Worm (Caenorhabditis elegans) whole organism, L1 larva: ENCODE data around the gene ubc-17.

Source experiments
- C04F5.9 ChIP-seq: sonication (generic microtip); optimal IDR thresholded peaks from 2 replicates; lab custom pipeline; 2016; ENCODE audit warnings: missing genetic modification characterization, missing compliant biosample characterization
- alr-1 ChIP-seq: fragments of 200-800 bp; sonication (Bioruptor generic); optimal IDR thresholded peaks from 2 replicates; lab custom pipeline; 2018; ENCODE audit warnings: borderline replicate concordance, mild to moderate bottlenecking, missing genetic modification characterization, missing compliant biosample characterization
- aly-2 ChIP-seq: fragments of 150-350 bp; optimal IDR thresholded peaks from 2 replicates; lab custom pipeline; 2014; ENCODE audit warnings: missing biosample characterization, missing genetic modification characterization
- blmp-1 ChIP-seq: fragments of 150-350 bp; optimal IDR thresholded peaks from 2 replicates; lab custom pipeline; 2014; ENCODE audit warnings: missing biosample characterization, missing genetic modification characterization
- ceh-82 ChIP-seq, 3 experiments: fragments of 150-350 bp in 1 of 3; sonication (generic microtip) in 2 of 3; optimal IDR thresholded peaks; 2 replicates each; lab custom pipeline; 2014 to 2017; ENCODE audit warnings: missing biosample characterization in 3 of 3, missing genetic modification characterization in 3 of 3
- ces-1 ChIP-seq: fragments of 150-350 bp; optimal IDR thresholded peaks from 2 replicates; lab custom pipeline; 2014; ENCODE audit warnings: missing biosample characterization, missing genetic modification reagents, missing genetic modification characterization
- dpl-1 ChIP-seq, 3 experiments: fragments of 150-350 bp in 2 of 3; sonication (generic microtip) in 1 of 3; optimal IDR thresholded peaks; 2 replicates each; lab custom pipeline; 2014 to 2017; ENCODE audit warnings: missing biosample characterization in 3 of 3, missing genetic modification characterization in 3 of 3, missing genetic modification reagents in 3 of 3
- dsc-1 ChIP-seq: sonication (generic microtip); optimal IDR thresholded peaks from 2 replicates; lab custom pipeline; 2016; ENCODE audit warnings: mild to moderate bottlenecking, missing genetic modification characterization, missing compliant biosample characterization
- efl-1 ChIP-seq, 4 experiments: fragments of 150-350 bp; optimal IDR thresholded peaks in 3 of 4; peaks in 1 of 4; 1 replicate in 1 of 4; 2 replicates in 3 of 4; lab custom pipeline; 2014; ENCODE audit warnings: missing biosample characterization in 2 of 4, missing genetic modification characterization in 2 of 4, missing genetic modification reagents in 2 of 4
- egl-13 ChIP-seq: sonication (generic microtip); optimal IDR thresholded peaks from 2 replicates; lab custom pipeline; 2016; ENCODE audit warnings: missing genotype, missing genetic modification reagents, missing genetic modification characterization, missing compliant biosample characterization
- elt-2 ChIP-seq: sonication (generic microtip); optimal IDR thresholded peaks from 2 replicates; lab custom pipeline; 2016; ENCODE audit warnings: missing genetic modification characterization, mild to moderate bottlenecking, inconsistent platforms, missing compliant biosample characterization, missing genetic modification reagents
- fkh-4 ChIP-seq: sonication (generic microtip); optimal IDR thresholded peaks from 2 replicates; lab custom pipeline; 2016; ENCODE audit warnings: missing compliant biosample characterization, missing genetic modification characterization, borderline replicate concordance
- fkh-8 ChIP-seq: sonication (generic microtip); optimal IDR thresholded peaks from 2 replicates; lab custom pipeline; 2016; ENCODE audit warnings: mild to moderate bottlenecking, missing genetic modification characterization, missing compliant biosample characterization
- fos-1 ChIP-seq: fragments of 150-350 bp; optimal IDR thresholded peaks from 2 replicates; lab custom pipeline; 2014; ENCODE audit warnings: missing biosample characterization, missing genetic modification characterization
- hlh-17 ChIP-seq: fragments of 200-800 bp; sonication (Bioruptor generic); optimal IDR thresholded peaks from 2 replicates; lab custom pipeline; 2018; ENCODE audit warnings: missing genetic modification characterization, mild to moderate bottlenecking, missing compliant biosample characterization, moderate library complexity, borderline replicate concordance
- hlh-4 ChIP-seq: sonication (generic microtip); optimal IDR thresholded peaks from 2 replicates; lab custom pipeline; 2016; ENCODE audit warnings: mild to moderate bottlenecking, missing genetic modification characterization, missing compliant biosample characterization
- jun-1 ChIP-seq: fragments of 150-350 bp; optimal IDR thresholded peaks from 2 replicates; lab custom pipeline; 2014; ENCODE audit warnings: missing biosample characterization, missing genetic modification reagents, missing genetic modification characterization
- lin-13 ChIP-seq: fragments of 150-350 bp; optimal IDR thresholded peaks from 2 replicates; lab custom pipeline; 2014; ENCODE audit warnings: missing biosample characterization, missing genetic modification reagents, missing genetic modification characterization
- lin-14 ChIP-seq: fragments of 200-800 bp; sonication (Bioruptor generic); optimal IDR thresholded peaks from 2 replicates; lab custom pipeline; 2018; ENCODE audit warnings: mild to moderate bottlenecking, missing genetic modification characterization, moderate library complexity, missing compliant biosample characterization
- lir-3 ChIP-seq: sonication (generic microtip); optimal IDR thresholded peaks from 2 replicates; lab custom pipeline; 2016; ENCODE audit warnings: mild to moderate bottlenecking, missing genetic modification characterization, moderate library complexity, missing compliant biosample characterization; ENCODE audit not compliant: poor library complexity
- mep-1 ChIP-seq: fragments of 150-350 bp; optimal IDR thresholded peaks from 2 replicates; lab custom pipeline; 2014; ENCODE audit warnings: missing biosample characterization, missing genetic modification characterization
- nhr-47 ChIP-seq: sonication (generic microtip); optimal IDR thresholded peaks from 2 replicates; lab custom pipeline; 2016; ENCODE audit warnings: mild to moderate bottlenecking, missing genetic modification characterization, moderate library complexity, missing compliant biosample characterization
- nhr-71 ChIP-seq: sonication (generic microtip); optimal IDR thresholded peaks from 2 replicates; lab custom pipeline; 2016; ENCODE audit warnings: mild to moderate bottlenecking, missing genetic modification characterization, moderate library complexity, missing compliant biosample characterization
- nhr-76 ChIP-seq: sonication (generic microtip); optimal IDR thresholded peaks from 2 replicates; lab custom pipeline; 2017; ENCODE audit warnings: missing biosample characterization, missing genetic modification characterization
- nhr-84 ChIP-seq: sonication (generic microtip); optimal IDR thresholded peaks from 2 replicates; lab custom pipeline; 2017; ENCODE audit warnings: missing biosample characterization, missing genetic modification characterization
- nhr-85 ChIP-seq: sonication (generic microtip); peaks from one replicate; lab custom pipeline; 2016; ENCODE audit warnings: missing genetic modification characterization, inconsistent platforms, missing compliant biosample characterization
- nhr-90 ChIP-seq: sonication (generic microtip); optimal IDR thresholded peaks from 2 replicates; lab custom pipeline; 2016; ENCODE audit warnings: mild to moderate bottlenecking, missing genetic modification characterization, missing compliant biosample characterization; ENCODE audit not compliant: poor library complexity
- pag-3 ChIP-seq: sonication (generic microtip); optimal IDR thresholded peaks from 2 replicates; lab custom pipeline; 2017; ENCODE audit warnings: missing genetic modification characterization, mild to moderate bottlenecking, missing compliant biosample characterization, antibody characterized with exemption, borderline replicate concordance; ENCODE audit not compliant: insufficient read depth
- pqm-1 ChIP-seq: sonication (generic microtip); optimal IDR thresholded peaks from 3 replicates; lab custom pipeline; 2017; ENCODE audit warnings: missing biosample characterization, missing genetic modification characterization
- rnt-1 ChIP-seq: sonication (generic microtip); optimal IDR thresholded peaks from 2 replicates; lab custom pipeline; 2016; ENCODE audit warnings: mild to moderate bottlenecking, missing genetic modification characterization, moderate library complexity, missing compliant biosample characterization
- sup-37 ChIP-seq: fragments of 200-800 bp; sonication (Bioruptor generic); optimal IDR thresholded peaks from 2 replicates; lab custom pipeline; 2018; ENCODE audit warnings: mild to moderate bottlenecking, missing genetic modification characterization, missing compliant biosample characterization
- swsn-7 ChIP-seq: sonication (generic microtip); optimal IDR thresholded peaks from 2 replicates; lab custom pipeline; 2016; ENCODE audit warnings: missing genetic modification characterization, missing compliant biosample characterization
- tbx-2 ChIP-seq: sonication (generic microtip); optimal IDR thresholded peaks from 2 replicates; lab custom pipeline; 2016; ENCODE audit warnings: missing genetic modification characterization, missing compliant biosample characterization
- tlp-1 ChIP-seq: fragments of 150-350 bp; optimal IDR thresholded peaks from 2 replicates; lab custom pipeline; 2014; ENCODE audit warnings: missing biosample characterization, missing genetic modification characterization
- unc-62 ChIP-seq: fragments of 150-350 bp; optimal IDR thresholded peaks from 2 replicates; lab custom pipeline; 2014; ENCODE audit warnings: missing biosample characterization, missing genetic modification reagents, missing genetic modification characterization
- unc-86 ChIP-seq: sonication (generic microtip); optimal IDR thresholded peaks from 2 replicates; lab custom pipeline; 2016; ENCODE audit warnings: missing genetic modification characterization, missing compliant biosample characterization
- vab-15 ChIP-seq: sonication (generic microtip); optimal IDR thresholded peaks from 2 replicates; lab custom pipeline; 2017; ENCODE audit warnings: missing genotype, mild to moderate bottlenecking, missing genetic modification characterization, missing compliant biosample characterization
- xbp-1 ChIP-seq: sonication (generic microtip); optimal IDR thresholded peaks from 2 replicates; lab custom pipeline; 2016; ENCODE audit warnings: missing genetic modification characterization, missing compliant biosample characterization

The ubc-17 gene

DNA sequence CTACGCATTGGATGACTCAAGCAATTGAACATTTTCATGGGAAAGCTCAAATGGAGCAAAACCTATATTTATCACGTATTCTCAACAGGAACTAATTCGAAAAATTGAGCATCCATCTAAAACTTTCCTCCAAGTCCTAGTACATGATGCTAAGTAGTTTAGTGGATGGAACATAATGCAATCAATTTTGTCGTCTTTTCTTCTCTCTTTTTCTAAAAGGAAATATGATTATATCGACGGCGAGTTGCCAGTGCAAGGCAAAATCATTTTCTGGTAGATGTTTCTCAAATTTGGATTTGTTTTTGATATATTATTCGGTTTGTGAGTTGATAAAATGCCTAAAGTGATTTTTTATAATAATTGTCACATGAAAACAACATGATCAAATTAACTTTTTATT, 9.6 kb upstream of the ubc-17 start (continued):
- TF ChIP-seq egl-13 (tag; lab: Kevin White, UChicago), result no peak
- no peak for TF ChIP-seq C04F5.9 (tag; lab: Kevin White, UChicago)
- TF ChIP-seq hlh-4 (tag; lab: Kevin White, UChicago), result no peak
- TF ChIP-seq lin-13, result no peak
- no peak for TF ChIP-seq alr-1 (tag; lab: Kevin White, UChicago)
- no peak for TF ChIP-seq jun-1 (tag; lab: Kevin White, UChicago)
- peak; percentile 27 for TF ChIP-seq nhr-47 (tag; lab: Kevin White, UChicago)
- TF ChIP-seq pqm-1 (tag; lab: Kevin White, UChicago), result no peak
- no peak for TF ChIP-seq unc-62 (GFP tag; lab: Kevin White, UChicago)
- no peak for TF ChIP-seq unc-86 (tag; lab: Kevin White, UChicago)
- no peak for TF ChIP-seq fkh-8
- no peak for TF ChIP-seq nhr-76 (tag; lab: Kevin White, UChicago)
- TF ChIP-seq pag-3 (tag; lab: Kevin White, UChicago), result no peak
- TF ChIP-seq dsc-1 (tag; lab: Kevin White, UChicago), result no peak
- no peak for TF ChIP-seq dpl-1 (GFP tag; optimal IDR thresholded peaks at IDR 0.05; lab: Kevin White, UChicago)
- no peak for TF ChIP-seq sup-37

DNA sequence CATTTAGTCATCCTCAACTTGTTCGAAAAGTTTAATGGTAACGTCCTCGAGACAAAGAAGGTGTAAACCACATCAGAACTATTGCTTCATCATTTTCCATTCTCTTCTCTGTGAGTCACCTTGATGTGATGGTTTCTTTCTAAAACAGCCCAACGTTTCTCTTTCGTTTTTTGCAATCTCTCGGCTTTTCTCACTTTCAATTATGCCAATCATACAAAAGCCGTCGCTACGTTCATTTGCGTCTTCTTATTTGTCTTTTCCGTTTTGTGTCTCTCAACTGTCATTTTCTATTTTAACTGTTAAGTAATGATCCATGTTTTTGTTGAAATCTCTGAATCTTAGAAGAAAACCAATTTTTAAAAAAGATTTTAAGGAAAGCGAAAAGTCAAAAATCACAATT, 7.0 kb downstream of the ubc-17 start, which contains the start of gene B0403.5:
B0403.5 (plus strand) TSS at position 368 of the 400 bp plus-strand sequence.
- TF ChIP-seq blmp-1 (tag; lab: Kevin White, UChicago) (peak; percentile 55), egl-13 (tag; lab: Kevin White, UChicago) (no peak)
- TF ChIP-seq, all 84 proteins: peak for 1

DNA sequence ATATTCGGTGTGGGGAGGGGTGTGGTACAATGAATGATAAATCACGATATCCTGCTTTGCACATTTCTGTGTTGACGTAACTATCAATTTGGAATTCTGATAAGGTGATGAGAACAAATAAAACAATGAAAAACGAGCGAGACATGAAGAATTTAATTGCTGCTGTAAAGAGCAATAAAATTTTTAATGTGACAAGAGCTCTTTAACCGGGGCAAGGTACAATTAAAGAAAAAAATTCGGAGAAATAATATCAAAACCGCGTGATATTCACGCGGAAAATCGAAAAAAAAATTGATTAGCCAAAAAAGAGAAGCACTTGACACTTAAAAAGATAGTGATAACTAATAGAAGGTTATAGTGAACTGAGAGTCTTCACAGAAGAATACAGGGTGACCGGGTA, 10.9 kb downstream of the ubc-17 start:
- TF ChIP-seq elt-2 (tag; lab: Kevin White, UChicago) (peak; percentile 40), sup-37 (no peak)

DNA sequence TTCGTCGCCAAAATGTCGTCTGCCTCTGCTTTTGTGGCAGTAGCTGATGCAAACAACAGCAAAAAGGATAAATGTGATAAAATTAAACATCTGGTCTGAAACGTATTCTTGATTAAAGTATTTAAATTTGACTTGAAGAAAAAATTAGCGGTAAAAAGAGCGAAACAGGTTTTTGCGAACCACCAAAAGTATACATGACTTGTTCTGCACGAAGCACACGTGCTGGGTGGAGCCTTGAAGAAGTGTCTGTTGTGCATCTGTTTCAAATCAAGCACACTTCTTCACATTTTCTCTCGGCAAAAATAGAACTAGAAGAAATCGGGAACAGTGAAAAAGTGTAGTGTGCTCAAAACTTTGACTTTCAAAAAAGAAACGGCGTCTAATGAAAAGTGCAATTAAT, 12.8 kb downstream of the ubc-17 start, which contains the start of gene B0403.3:
B0403.3 (minus strand) TSS at position 101 of the 400 bp plus-strand sequence.
- no peak for TF ChIP-seq nhr-84 (tag; lab: Kevin White, UChicago)
- TF ChIP-seq dsc-1 (tag; lab: Kevin White, UChicago), result peak; percentile 81
- TF ChIP-seq fkh-4, result peak; percentile 29

DNA sequence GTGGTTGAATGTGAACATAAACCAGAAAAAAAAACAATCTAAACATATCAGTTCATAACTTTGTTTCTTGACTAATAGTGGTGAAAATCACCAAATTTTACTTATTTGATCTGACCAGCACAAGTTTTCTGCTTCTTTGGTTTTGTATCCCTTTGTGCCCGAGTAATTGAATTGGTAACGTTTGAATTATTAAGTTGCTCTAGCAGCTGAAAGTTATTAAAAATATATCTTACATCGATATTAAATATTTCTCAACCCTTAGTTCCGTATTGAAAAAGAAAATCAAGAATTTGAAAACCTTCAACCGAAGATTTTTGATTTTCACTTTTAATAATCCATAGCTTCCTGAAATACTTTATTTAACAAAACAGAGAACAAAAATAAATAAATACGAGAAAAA, 15.6 kb downstream of the ubc-17 start:
- TF ChIP-seq aly-2 (peak; percentile 61), nhr-71 (peak; percentile 23), tlp-1 (no peak), xbp-1 (tag; lab: Kevin White, UChicago) (peak; percentile 50), nhr-90 (tag; lab: Kevin White, UChicago) (no peak), efl-1 (optimal IDR thresholded peaks at IDR 0.05; lab: Kevin White, UChicago) (no peak), efl-1 (GFP tag; optimal IDR thresholded peaks at IDR 0.05 in 1 of 2; lab: Kevin White, UChicago) (peak in 1 of 2 experiments; percentile 75), nhr-85 (peak; percentile 8), ces-1 (GFP tag; lab: Kevin White, UChicago) (no peak), hlh-17 (GFP tag; lab: Kevin White, UChicago) (no peak)

DNA sequence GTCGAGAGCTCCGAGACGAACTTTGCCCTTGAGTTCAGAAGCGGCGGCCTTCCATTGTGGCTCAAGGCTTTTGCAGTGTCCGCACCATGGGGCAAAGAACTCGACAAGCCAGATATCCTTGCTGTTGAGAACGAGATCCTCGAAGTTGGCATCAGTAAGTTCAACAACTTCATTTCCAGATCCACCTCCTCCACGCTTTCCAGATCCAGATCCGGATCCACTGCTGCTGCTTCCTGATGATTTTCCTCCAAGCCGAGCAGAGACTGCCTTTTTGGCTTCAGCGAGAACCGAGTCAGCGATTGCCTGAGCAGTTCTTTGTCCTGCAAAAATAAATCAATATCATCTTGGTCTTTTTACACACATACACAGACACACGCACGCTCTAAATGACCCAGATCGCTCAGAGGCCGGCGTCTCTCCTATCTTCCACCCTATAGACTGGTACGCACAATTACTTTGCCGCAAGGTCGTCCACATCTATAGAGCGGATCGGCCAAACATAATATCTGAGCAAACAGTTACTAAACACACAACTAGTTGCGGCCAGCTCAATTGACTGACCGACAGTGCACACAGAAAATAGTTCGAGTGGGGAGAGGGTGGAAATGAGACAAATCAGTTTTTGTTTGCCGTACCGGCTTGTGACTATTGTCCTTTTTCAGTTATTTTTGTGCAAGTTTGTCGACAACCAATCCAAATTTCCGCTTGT, 17.0 kb downstream of the ubc-17 start:
- peak; percentile 57 for TF ChIP-seq xbp-1 (tag; lab: Kevin White, UChicago)
- no peak for TF ChIP-seq lir-3 (tag; lab: Kevin White, UChicago)
- no peak for TF ChIP-seq sup-37
- peak; percentile 0 for TF ChIP-seq swsn-7 (tag; lab: Kevin White, UChicago)
- TF ChIP-seq vab-15 (tag; lab: Kevin White, UChicago), result no peak
- TF ChIP-seq mep-1 (tag; lab: Kevin White, UChicago), result no peak
- TF ChIP-seq fos-1 (tag; lab: Kevin White, UChicago), result no peak
- peak in 1 of 3 experiments; percentile 14 for TF ChIP-seq ceh-82 (tag; optimal IDR thresholded peaks at IDR 0.05; lab: Kevin White, UChicago)
- peak; percentile 6 for TF ChIP-seq nhr-90 (tag; lab: Kevin White, UChicago)
- peak; percentile 37 for TF ChIP-seq tbx-2
- TF ChIP-seq pqm-1 (tag; lab: Kevin White, UChicago), result no peak
- no peak for TF ChIP-seq lin-13
- peak; percentile 3 for TF ChIP-seq nhr-85
- TF ChIP-seq lin-14 (GFP tag; lab: Kevin White, UChicago), result peak; percentile 49
- peak; percentile 11 for TF ChIP-seq rnt-1 (tag; lab: Kevin White, UChicago)
